Worm (Caenorhabditis elegans) whole organism, L4/young adult: ENCODE results near the gene F17E9.18.
"Not testable (repeated sequence)": the region's sequence is repeated elsewhere in the genome, so short reads cannot be mapped to it uniquely, and the experiment has no call there.

Experiments used
- W03F9.2 ChIP-seq: fragments of 150-350 bp; optimal IDR thresholded peaks from 2 replicates; lab custom pipeline; 2014; ENCODE audit warnings: missing biosample characterization, missing genetic modification characterization
- dao-5 ChIP-seq: sonication (generic microtip); optimal IDR thresholded peaks from 2 replicates; lab custom pipeline; 2016; ENCODE audit warnings: missing genotype, missing genetic modification characterization, moderate library complexity, missing compliant biosample characterization
- him-1 ChIP-seq: sonication (generic microtip); optimal IDR thresholded peaks from 2 replicates; lab custom pipeline; 2016; ENCODE audit warnings: missing genotype, missing genetic modification reagents, missing genetic modification characterization, missing compliant biosample characterization

The F17E9.18 gene

ce11 chrIV:8369135-8369534, 22.2 kb upstream of the F17E9.18 start, which contains the start of gene D2096.6:
Gene D2096.6 (minus strand): TSS chrIV:8369235.
- TF ChIP-seq dao-5 (tag; lab: Kevin White, UChicago) (no peak), W03F9.2 (no peak), him-1 (tag; lab: Kevin White, UChicago) (no peak)

DNA sequence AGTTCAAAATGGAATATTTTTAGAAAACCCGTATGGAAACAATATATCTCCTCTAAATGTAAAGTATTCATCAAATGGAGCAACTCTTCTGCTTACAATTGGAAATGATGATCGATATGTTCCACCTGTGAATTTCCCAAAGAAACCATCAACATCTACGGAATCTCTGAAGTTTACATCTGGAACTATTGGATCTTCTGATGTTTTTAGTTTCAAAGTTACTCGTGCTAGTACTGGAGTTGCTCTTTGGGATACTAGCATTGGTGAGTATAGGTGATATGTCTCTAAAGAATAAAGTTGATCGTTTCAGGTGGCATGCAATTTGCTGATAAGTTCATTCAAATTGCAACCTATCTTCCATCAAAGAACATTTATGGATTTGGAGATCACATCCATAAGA, 20.9 kb upstream of the F17E9.18 start:
- TF ChIP-seq W03F9.2 (no peak), him-1 (tag; lab: Kevin White, UChicago) (no peak)

ce11 chrIV:8366295-8366694, 19.3 kb upstream of the F17E9.18 start, which contains the start of gene aagr-1:
Gene aagr-1 (plus strand): TSS chrIV:8366521.
- TF ChIP-seq W03F9.2 (no peak), him-1 (tag; lab: Kevin White, UChicago) (no peak), dao-5 (tag; lab: Kevin White, UChicago) (no peak)

ce11 chrIV:8363163-8363562, 16.2 kb upstream of the F17E9.18 start, which contains the start of gene D2096.12:
Gene D2096.12 (plus strand): TSS chrIV:8363463.
- TF ChIP-seq dao-5 (tag; lab: Kevin White, UChicago): no peak
- TF ChIP-seq him-1 (tag; lab: Kevin White, UChicago): no peak
- TF ChIP-seq W03F9.2: no peak

DNA sequence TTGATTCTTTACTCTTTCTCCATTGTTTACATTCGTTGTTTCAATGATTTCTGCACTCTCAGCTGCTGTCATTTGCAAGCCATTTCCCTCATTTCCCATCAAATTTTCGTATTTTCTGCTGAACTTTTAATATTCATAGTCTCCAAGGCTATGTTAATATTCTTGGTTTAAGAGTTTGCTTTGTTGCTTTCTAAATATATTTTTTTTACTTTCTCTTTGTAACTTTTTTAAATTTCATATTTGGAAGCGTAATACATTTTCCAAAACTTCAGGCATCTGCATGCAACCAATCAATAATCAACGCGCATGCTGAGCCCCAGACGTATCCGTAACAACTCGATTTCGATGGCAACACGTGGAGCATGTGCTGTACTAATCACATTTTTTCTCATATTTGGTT, 13.9 kb upstream of the F17E9.18 start, which contains the start of gene sqv-1:
TSS of gene sqv-1 (plus strand) at position 301 of the 400 bp plus-strand sequence.
- no peak for TF ChIP-seq him-1 (tag; lab: Kevin White, UChicago)
- no peak for TF ChIP-seq dao-5 (tag; lab: Kevin White, UChicago)
- TF ChIP-seq W03F9.2: no peak

DNA sequence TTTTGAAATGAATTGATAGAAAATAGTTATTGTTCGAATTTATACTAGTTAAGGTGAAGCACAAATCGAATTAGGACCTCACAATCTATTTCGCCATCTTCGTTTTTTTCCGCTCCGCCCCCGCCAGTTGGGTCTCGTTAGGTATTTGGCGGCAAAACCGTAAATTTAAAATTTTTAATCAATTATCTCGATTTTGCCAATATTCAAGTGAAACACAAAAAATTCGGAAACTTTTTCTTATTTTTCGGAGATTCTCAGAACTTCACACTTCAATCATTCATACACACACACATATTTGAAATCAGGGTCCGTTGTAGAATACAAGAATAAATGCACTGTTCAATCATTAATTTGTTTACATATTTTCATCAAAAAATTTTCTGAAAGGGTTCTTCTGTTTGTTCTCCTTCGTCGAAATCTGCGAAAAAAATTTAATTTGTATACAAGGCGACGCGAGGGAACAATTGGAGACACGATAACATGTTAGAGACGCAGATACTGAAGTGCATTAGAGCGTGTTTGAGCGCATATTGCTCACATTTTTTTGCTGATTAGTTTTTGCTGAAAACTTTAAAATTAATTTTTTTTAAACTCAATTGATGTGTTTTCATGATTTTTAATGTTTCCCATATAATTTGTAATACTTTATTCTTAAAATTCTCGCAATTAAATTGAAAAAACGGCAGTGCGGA, 12.9 kb upstream of the F17E9.18 start, which contains the start of gene D2096.5:
TSS of gene D2096.5 (minus strand) at position 51 of the 692 bp plus-strand sequence.
- TF ChIP-seq dao-5 (tag; lab: Kevin White, UChicago) (no peak), W03F9.2 (no peak), him-1 (tag; lab: Kevin White, UChicago) (no peak)

- TF ChIP-seq W03F9.2: no peak
- TF ChIP-seq dao-5 (tag; lab: Kevin White, UChicago): no peak
- no peak for TF ChIP-seq him-1 (tag; lab: Kevin White, UChicago)
Measured at ce11 chrIV:8358492-8358891, 11.5 kb upstream of the F17E9.18 start, which contains the start of gene D2096.13. Gene D2096.13 (minus strand): TSS chrIV:8358592.

DNA sequence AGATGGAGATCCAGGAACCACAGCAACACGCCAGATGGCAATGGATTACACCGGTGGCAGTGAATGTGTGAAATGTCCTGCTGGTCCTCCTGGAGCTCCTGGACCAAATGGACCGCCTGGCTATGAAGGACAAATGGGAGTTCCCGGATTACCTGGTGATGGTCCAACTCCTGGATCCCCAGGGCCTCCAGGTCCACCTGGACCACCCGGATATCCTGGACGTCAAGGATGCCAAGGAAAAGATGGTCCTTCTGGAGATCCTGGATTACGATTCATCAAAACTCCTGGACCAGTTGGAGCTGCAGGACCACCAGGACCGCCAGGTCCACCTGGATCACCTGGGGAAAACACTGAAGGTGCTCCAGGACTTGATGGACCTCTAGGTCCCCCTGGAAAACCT, 10.3 kb upstream of the F17E9.18 start:
- no peak for TF ChIP-seq dao-5 (tag; lab: Kevin White, UChicago)
- no peak for TF ChIP-seq him-1 (tag; lab: Kevin White, UChicago)
- no peak for TF ChIP-seq W03F9.2

- no peak for TF ChIP-seq W03F9.2
- TF ChIP-seq him-1 (tag; lab: Kevin White, UChicago): no peak
- TF ChIP-seq dao-5 (tag; lab: Kevin White, UChicago): no peak
Measured at ce11 chrIV:8355592-8355991, 8.6 kb upstream of the F17E9.18 start, which contains the start of the genes F17E9.2 and col-116. Gene F17E9.2 (plus strand): TSS chrIV:8355892. Gene col-116 (plus strand): TSS chrIV:8355906.

- TF ChIP-seq W03F9.2 (no peak), dao-5 (tag; lab: Kevin White, UChicago) (no peak), him-1 (tag; lab: Kevin White, UChicago) (no peak)
Measured at ce11 chrIV:8354572-8354971, 7.6 kb upstream of the F17E9.18 start, which contains the start of gene F17E9.3. Gene F17E9.3 (plus strand): TSS chrIV:8354872.

DNA sequence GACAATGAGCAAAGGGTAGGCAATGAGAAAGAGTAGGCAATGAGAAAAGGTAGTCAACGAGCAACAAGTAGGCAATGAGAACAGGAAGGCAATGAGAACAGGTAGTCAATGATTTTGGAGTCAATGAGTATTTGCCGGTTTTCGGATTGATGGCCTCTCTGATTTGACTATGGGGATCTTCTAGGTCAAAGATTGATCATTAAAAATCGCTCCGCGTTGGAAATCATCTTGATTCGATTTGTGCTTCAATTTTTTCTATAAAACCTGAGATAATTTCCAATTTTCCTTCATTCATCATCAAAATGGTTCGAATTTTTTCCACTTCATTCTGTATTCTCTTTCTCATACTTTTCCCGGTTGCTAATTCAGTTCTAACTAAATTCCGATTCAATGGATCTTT, 5.1 kb upstream of the F17E9.18 start, which contains the start of gene F17E9.16:
TSS of gene F17E9.16 (plus strand) at position 301 of the 400 bp plus-strand sequence.
- TF ChIP-seq dao-5 (tag; lab: Kevin White, UChicago); him-1 (tag; lab: Kevin White, UChicago); W03F9.2: not testable (repeated sequence)

ce11 chrIV:8348073-8348472, 1.1 kb upstream of the F17E9.18 start, which contains the start of gene F17E9.4:
Gene F17E9.4 (plus strand): TSS chrIV:8348373.
- no peak for TF ChIP-seq W03F9.2
- no peak for TF ChIP-seq him-1 (tag; lab: Kevin White, UChicago)
- TF ChIP-seq dao-5 (tag; lab: Kevin White, UChicago): no peak

DNA sequence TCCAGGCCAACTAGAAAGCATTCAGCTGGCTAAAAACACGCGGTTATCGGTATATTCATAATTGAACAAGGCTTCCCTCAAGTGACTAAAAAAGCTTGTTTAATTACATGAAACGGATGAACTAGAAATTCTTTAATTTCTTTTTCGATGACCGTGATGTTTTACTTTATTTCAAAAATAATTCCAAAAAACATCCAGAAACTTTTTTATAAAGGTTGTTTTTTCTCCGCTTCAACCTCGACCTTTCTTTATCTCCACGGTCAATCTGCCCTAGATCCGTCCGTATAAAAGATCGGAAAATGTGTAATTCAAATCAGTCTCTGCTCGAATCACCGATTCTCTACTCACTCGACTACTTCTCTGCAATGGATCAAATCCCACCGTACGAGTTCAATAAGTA, 1.4 kb downstream of the F17E9.18 start, which contains the start of gene F17E9.5:
TSS of gene F17E9.5 (plus strand) at position 301 of the 400 bp plus-strand sequence.
- TF ChIP-seq dao-5 (tag; lab: Kevin White, UChicago) (no peak), W03F9.2 (no peak), him-1 (tag; lab: Kevin White, UChicago) (no peak)

ce11 chrIV:8342385-8342784, 4.6 kb downstream of the F17E9.18 start, which contains the start of gene lgc-5:
Gene lgc-5 (plus strand): TSS chrIV:8342685.
- no peak for TF ChIP-seq dao-5 (tag; lab: Kevin White, UChicago)
- TF ChIP-seq him-1 (tag; lab: Kevin White, UChicago): no peak
- TF ChIP-seq W03F9.2: no peak
